Worm (Caenorhabditis elegans) whole organism, L1 larva: ENCODE data around the gene sre-53.

ENCODE experiments used
- C04F5.9 ChIP-seq: sonication (generic microtip); optimal IDR thresholded peaks from 2 replicates; lab custom pipeline; 2016; ENCODE audit warnings: missing genetic modification characterization, missing compliant biosample characterization
- C16A3.4 ChIP-seq: fragments of 150-350 bp; optimal IDR thresholded peaks from 2 replicates; lab custom pipeline; 2014; ENCODE audit warnings: missing biosample characterization, missing genetic modification characterization
- F16B12.6 ChIP-seq: fragments of 150-350 bp; optimal IDR thresholded peaks from 2 replicates; lab custom pipeline; 2014; ENCODE audit warnings: missing biosample characterization, missing genetic modification characterization
- Y116A8C.19 ChIP-seq: sonication (generic microtip); optimal IDR thresholded peaks from 2 replicates; lab custom pipeline; 2016; ENCODE audit warnings: missing compliant biosample characterization, missing genetic modification characterization, borderline replicate concordance
- aha-1 ChIP-seq: fragments of 150-350 bp; optimal IDR thresholded peaks from 2 replicates; lab custom pipeline; 2014; ENCODE audit warnings: missing biosample characterization, missing genetic modification characterization
- alr-1 ChIP-seq: fragments of 200-800 bp; sonication (Bioruptor generic); optimal IDR thresholded peaks from 2 replicates; lab custom pipeline; 2018; ENCODE audit warnings: borderline replicate concordance, mild to moderate bottlenecking, missing genetic modification characterization, missing compliant biosample characterization
- aly-2 ChIP-seq: fragments of 150-350 bp; optimal IDR thresholded peaks from 2 replicates; lab custom pipeline; 2014; ENCODE audit warnings: missing biosample characterization, missing genetic modification characterization
- ama-1 ChIP-seq: fragments of 150-350 bp; optimal IDR thresholded peaks from 2 replicates; lab custom pipeline; 2014
- blmp-1 ChIP-seq: fragments of 150-350 bp; optimal IDR thresholded peaks from 2 replicates; lab custom pipeline; 2014; ENCODE audit warnings: missing biosample characterization, missing genetic modification characterization
- ceh-63 ChIP-seq: fragments of 200-800 bp; sonication (Bioruptor generic); optimal IDR thresholded peaks from 2 replicates; lab custom pipeline; 2018; ENCODE audit warnings: mild to moderate bottlenecking, missing genetic modification characterization, missing compliant biosample characterization
- ceh-8 ChIP-seq: fragments of 200-800 bp; sonication (Bioruptor generic); optimal IDR thresholded peaks from 2 replicates; lab custom pipeline; 2018; ENCODE audit warnings: mild to moderate bottlenecking, missing genetic modification characterization, moderate library complexity, missing compliant biosample characterization
- dpl-1 ChIP-seq, 3 experiments: fragments of 150-350 bp in 2 of 3; sonication (generic microtip) in 1 of 3; optimal IDR thresholded peaks; 2 replicates each; lab custom pipeline; 2014 to 2017; ENCODE audit warnings: missing biosample characterization in 3 of 3, missing genetic modification characterization in 3 of 3, missing genetic modification reagents in 3 of 3
- efl-1 ChIP-seq, 4 experiments: fragments of 150-350 bp; optimal IDR thresholded peaks in 3 of 4; peaks in 1 of 4; 1 replicate in 1 of 4; 2 replicates in 3 of 4; lab custom pipeline; 2014; ENCODE audit warnings: missing biosample characterization in 2 of 4, missing genetic modification characterization in 2 of 4, missing genetic modification reagents in 2 of 4
- egl-27 ChIP-seq, 2 experiments: fragments of 150-350 bp in 1 of 2; sonication (generic microtip); optimal IDR thresholded peaks; 3 replicates each; lab custom pipeline; 2017 to 2018; ENCODE audit warnings: missing biosample characterization in 2 of 2, missing genetic modification characterization in 2 of 2, missing genetic modification reagents in 2 of 2
- elt-2 ChIP-seq: sonication (generic microtip); optimal IDR thresholded peaks from 2 replicates; lab custom pipeline; 2016; ENCODE audit warnings: missing genetic modification characterization, mild to moderate bottlenecking, inconsistent platforms, missing compliant biosample characterization, missing genetic modification reagents
- elt-3 ChIP-seq, 6 experiments: fragments of 150-350 bp in 1 of 6; sonication (generic microtip); optimal IDR thresholded peaks; 2 replicates each; lab custom pipeline; 2017 to 2018; ENCODE audit warnings: missing biosample characterization in 6 of 6, missing genetic modification characterization in 6 of 6, inconsistent platforms in 1 of 6
- fos-1 ChIP-seq: fragments of 150-350 bp; optimal IDR thresholded peaks from 2 replicates; lab custom pipeline; 2014; ENCODE audit warnings: missing biosample characterization, missing genetic modification characterization
- grh-1 ChIP-seq: fragments of 200-800 bp; sonication (Bioruptor generic); IDR thresholded peaks from 2 replicates; pipeline ENCODE4 v1.3.6; 2022; ENCODE audit warnings: missing genetic modification reagents, missing genetic modification characterization, missing compliant biosample characterization
- hlh-17 ChIP-seq: fragments of 200-800 bp; sonication (Bioruptor generic); optimal IDR thresholded peaks from 2 replicates; lab custom pipeline; 2018; ENCODE audit warnings: missing genetic modification characterization, mild to moderate bottlenecking, missing compliant biosample characterization, moderate library complexity, borderline replicate concordance
- hlh-4 ChIP-seq: sonication (generic microtip); optimal IDR thresholded peaks from 2 replicates; lab custom pipeline; 2016; ENCODE audit warnings: mild to moderate bottlenecking, missing genetic modification characterization, missing compliant biosample characterization
- irx-1 ChIP-seq: sonication (generic microtip); optimal IDR thresholded peaks from 2 replicates; lab custom pipeline; 2016; ENCODE audit warnings: missing genetic modification characterization, missing compliant biosample characterization
- jun-1 ChIP-seq: fragments of 150-350 bp; optimal IDR thresholded peaks from 2 replicates; lab custom pipeline; 2014; ENCODE audit warnings: missing biosample characterization, missing genetic modification reagents, missing genetic modification characterization
- lin-14 ChIP-seq: fragments of 200-800 bp; sonication (Bioruptor generic); optimal IDR thresholded peaks from 2 replicates; lab custom pipeline; 2018; ENCODE audit warnings: mild to moderate bottlenecking, missing genetic modification characterization, moderate library complexity, missing compliant biosample characterization
- lin-35 ChIP-seq, 2 experiments: fragments of 150-350 bp; optimal IDR thresholded peaks; 2 replicates each; lab custom pipeline; 2014; ENCODE audit warnings: missing biosample characterization in 2 of 2, missing genetic modification characterization in 2 of 2, missing genetic modification reagents in 2 of 2
- lin-39 ChIP-seq: fragments of 150-350 bp; optimal IDR thresholded peaks from 2 replicates; lab custom pipeline; 2014; ENCODE audit warnings: missing biosample characterization, missing genetic modification reagents, missing genetic modification characterization
- lsy-2 ChIP-seq, 2 experiments: fragments of 150-350 bp; optimal IDR thresholded peaks; 2 replicates each; lab custom pipeline; 2014; ENCODE audit warnings: missing biosample characterization in 2 of 2, missing genetic modification characterization in 2 of 2
- mab-9 ChIP-seq: fragments of 200-800 bp; sonication (Bioruptor generic); IDR thresholded peaks from 2 replicates; pipeline ENCODE4 v1.3.6; 2022; ENCODE audit warnings: missing genetic modification reagents, missing genetic modification characterization, missing compliant biosample characterization
- nhr-11 ChIP-seq: fragments of 150-350 bp; optimal IDR thresholded peaks from 2 replicates; lab custom pipeline; 2014; ENCODE audit warnings: missing biosample characterization, missing genetic modification characterization
- nhr-20 ChIP-seq: sonication (generic microtip); optimal IDR thresholded peaks from 2 replicates; lab custom pipeline; 2016; ENCODE audit warnings: mild to moderate bottlenecking, missing genetic modification characterization, missing compliant biosample characterization
- nhr-237 ChIP-seq: fragments of 150-350 bp; optimal IDR thresholded peaks from 2 replicates; lab custom pipeline; 2014; ENCODE audit warnings: missing biosample characterization, missing genetic modification characterization
- nhr-28 ChIP-seq: fragments of 150-350 bp; optimal IDR thresholded peaks from 2 replicates; lab custom pipeline; 2014; ENCODE audit warnings: missing biosample characterization, missing genetic modification characterization
- nhr-71 ChIP-seq: sonication (generic microtip); optimal IDR thresholded peaks from 2 replicates; lab custom pipeline; 2016; ENCODE audit warnings: mild to moderate bottlenecking, missing genetic modification characterization, moderate library complexity, missing compliant biosample characterization
- nhr-84 ChIP-seq: sonication (generic microtip); optimal IDR thresholded peaks from 2 replicates; lab custom pipeline; 2017; ENCODE audit warnings: missing biosample characterization, missing genetic modification characterization
- nhr-85 ChIP-seq: sonication (generic microtip); peaks from one replicate; lab custom pipeline; 2016; ENCODE audit warnings: missing genetic modification characterization, inconsistent platforms, missing compliant biosample characterization
- pax-3 ChIP-seq: fragments of 200-800 bp; sonication (Bioruptor generic); optimal IDR thresholded peaks from 2 replicates; lab custom pipeline; 2018; ENCODE audit warnings: mild to moderate bottlenecking, missing genetic modification characterization, moderate library complexity, missing compliant biosample characterization
- pqm-1 ChIP-seq: sonication (generic microtip); optimal IDR thresholded peaks from 3 replicates; lab custom pipeline; 2017; ENCODE audit warnings: missing biosample characterization, missing genetic modification characterization
- skn-1 ChIP-seq: fragments of 150-350 bp; optimal IDR thresholded peaks from 2 replicates; lab custom pipeline; 2014; ENCODE audit warnings: missing biosample characterization, missing genetic modification characterization
- snpc-4 ChIP-seq: fragments of 150-350 bp; optimal IDR thresholded peaks from 2 replicates; lab custom pipeline; 2014; ENCODE audit warnings: missing biosample characterization, missing genetic modification characterization
- snu-23 ChIP-seq: sonication (generic microtip); optimal IDR thresholded peaks from 2 replicates; lab custom pipeline; 2016; ENCODE audit warnings: missing genetic modification characterization, missing compliant biosample characterization
- sox-4 ChIP-seq: sonication (generic microtip); optimal IDR thresholded peaks from 2 replicates; lab custom pipeline; 2016; ENCODE audit warnings: missing genetic modification characterization, missing compliant biosample characterization
- sup-37 ChIP-seq: fragments of 200-800 bp; sonication (Bioruptor generic); optimal IDR thresholded peaks from 2 replicates; lab custom pipeline; 2018; ENCODE audit warnings: mild to moderate bottlenecking, missing genetic modification characterization, missing compliant biosample characterization
- tbx-2 ChIP-seq: sonication (generic microtip); optimal IDR thresholded peaks from 2 replicates; lab custom pipeline; 2016; ENCODE audit warnings: missing genetic modification characterization, missing compliant biosample characterization
- tlp-1 ChIP-seq: fragments of 150-350 bp; optimal IDR thresholded peaks from 2 replicates; lab custom pipeline; 2014; ENCODE audit warnings: missing biosample characterization, missing genetic modification characterization
- unc-98 ChIP-seq: fragments of 200-800 bp; sonication (Bioruptor generic); IDR thresholded peaks from 2 replicates; pipeline ENCODE4 v1.3.6; 2022; ENCODE audit warnings: missing genetic modification characterization, missing compliant biosample characterization
- xbp-1 ChIP-seq: sonication (generic microtip); optimal IDR thresholded peaks from 2 replicates; lab custom pipeline; 2016; ENCODE audit warnings: missing genetic modification characterization, missing compliant biosample characterization
- ztf-4 ChIP-seq: fragments of 150-350 bp; optimal IDR thresholded peaks from 2 replicates; lab custom pipeline; 2014; ENCODE audit warnings: missing biosample characterization, missing genetic modification characterization

Gene sre-53

DNA sequence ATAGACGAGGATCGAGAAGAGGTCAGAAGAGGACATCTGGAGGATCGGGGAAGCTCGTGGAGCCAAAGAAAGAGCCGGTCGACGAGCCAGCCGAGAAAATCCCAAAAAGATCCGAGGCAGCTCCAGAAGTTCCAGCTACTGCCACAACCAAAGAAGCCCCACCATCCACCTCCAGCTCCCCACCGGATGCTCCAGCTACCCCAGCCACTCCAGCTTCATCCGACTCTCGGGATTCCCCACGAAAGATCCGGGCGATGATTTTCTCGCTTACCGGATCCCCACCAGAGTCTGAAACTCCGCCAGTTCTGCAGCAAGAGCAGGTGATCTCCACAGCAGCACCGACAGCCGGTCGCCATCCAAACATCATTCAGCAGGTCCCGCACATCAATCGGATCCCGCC is 19.7 kb upstream of the sre-53 start (continued):
- TF ChIP-seq elt-2 (tag; lab: Kevin White, UChicago) (no peak), elt-3 (tag; optimal IDR thresholded peaks at IDR 0.05; lab: Kevin White, UChicago) (no peak)

- no peak for TF ChIP-seq ceh-63 (GFP tag; lab: Kevin White, UChicago)
- TF ChIP-seq nhr-84 (tag; lab: Kevin White, UChicago) = no peak
- TF ChIP-seq lin-14 (GFP tag; lab: Kevin White, UChicago) = peak; percentile 26
- TF ChIP-seq unc-98 (GFP tag; lab: Robert Waterston, UW) = no peak
- TF ChIP-seq nhr-28 (tag; lab: Kevin White, UChicago) = no peak
- TF ChIP-seq sup-37 (GFP tag; lab: Kevin White, UChicago) = no peak
- no peak for TF ChIP-seq sox-4 (tag; lab: Kevin White, UChicago)
- no peak for TF ChIP-seq ztf-4 (tag; lab: Kevin White, UChicago)
- no peak for TF ChIP-seq pax-3 (tag; lab: Kevin White, UChicago)
- no peak for TF ChIP-seq jun-1 (tag; lab: Kevin White, UChicago)
- TF ChIP-seq mab-9 (GFP tag; lab: Robert Waterston, UW) = no peak
- TF ChIP-seq lin-35 (GFP tag; optimal IDR thresholded peaks at IDR 0.05; lab: Kevin White, UChicago) = peak; percentile 14 to 70
- TF ChIP-seq irx-1 (tag; lab: Kevin White, UChicago) = no peak
- TF ChIP-seq egl-27 (tag; optimal IDR thresholded peaks at IDR 0.05; lab: Kevin White, UChicago) = no peak
- TF ChIP-seq elt-3 (tag; optimal IDR thresholded peaks at IDR 0.05; lab: Kevin White, UChicago) = peak in 1 of 6 experiments; percentile 42
- peak; percentile 33 for TF ChIP-seq ceh-8 (GFP tag; lab: Kevin White, UChicago)
- TF ChIP-seq tlp-1 (tag; lab: Kevin White, UChicago) = no peak
- TF ChIP-seq F16B12.6 (tag; lab: Kevin White, UChicago) = no peak
- TF ChIP-seq nhr-85 (tag; lab: Kevin White, UChicago) = no peak
- peak in 1 of 2 experiments; percentile 48 for TF ChIP-seq lsy-2 (tag; optimal IDR thresholded peaks at IDR 0.05; lab: Kevin White, UChicago)
- no peak for TF ChIP-seq ama-1 (lab: Kevin White, UChicago)
- TF ChIP-seq dpl-1 (GFP tag; optimal IDR thresholded peaks at IDR 0.05; lab: Kevin White, UChicago) = peak; percentile 30 to 57 (median 41)
- TF ChIP-seq efl-1 (optimal IDR thresholded peaks at IDR 0.05; lab: Kevin White, UChicago) = peak; percentile 19 to 42
- TF ChIP-seq efl-1 (GFP tag; optimal IDR thresholded peaks at IDR 0.05 in 1 of 2; lab: Kevin White, UChicago) = peak; percentile 58 to 95
- TF ChIP-seq snpc-4 (tag; lab: Kevin White, UChicago) = no peak
- no peak for TF ChIP-seq C04F5.9 (tag; lab: Kevin White, UChicago)
- peak; percentile 6 for TF ChIP-seq blmp-1
- no peak for TF ChIP-seq Y116A8C.19 (tag; lab: Kevin White, UChicago)
- no peak for TF ChIP-seq aha-1 (tag; lab: Kevin White, UChicago)
- TF ChIP-seq aly-2 (tag; lab: Kevin White, UChicago) = no peak
- no peak for TF ChIP-seq skn-1
- TF ChIP-seq tbx-2 (tag; lab: Kevin White, UChicago) = no peak
- TF ChIP-seq lin-39 = no peak
- TF ChIP-seq nhr-20 (tag; lab: Kevin White, UChicago) = peak; percentile 38
- no peak for TF ChIP-seq nhr-237 (tag; lab: Kevin White, UChicago)
- TF ChIP-seq nhr-71 = no peak
- peak; percentile 10 for TF ChIP-seq C16A3.4 (tag; lab: Kevin White, UChicago)
- TF ChIP-seq pqm-1 (tag; lab: Kevin White, UChicago) = no peak
- TF ChIP-seq hlh-17 (GFP tag; lab: Kevin White, UChicago) = no peak
- TF ChIP-seq hlh-4 (tag; lab: Kevin White, UChicago) = no peak
- no peak for TF ChIP-seq xbp-1 (tag; lab: Kevin White, UChicago)
- TF ChIP-seq grh-1 = no peak
- no peak for TF ChIP-seq nhr-11 (tag; lab: Kevin White, UChicago)
- peak; percentile 8 for TF ChIP-seq snu-23 (GFP tag; lab: Kevin White, UChicago)
- no peak for TF ChIP-seq fos-1
- no peak for TF ChIP-seq alr-1 (tag; lab: Kevin White, UChicago)
These were observed 18.5 kb upstream of the sre-53 start for ce11 chrII:12341566-12342223.
